Worm (Caenorhabditis elegans) whole organism, midembryonic: ENCODE data around the gene sdz-8.

Experiments
- T22C8.4 ChIP-seq: fragments of 200-800 bp; sonication (Bioruptor generic); IDR thresholded peaks from 2 replicates; pipeline ENCODE4 v1.3.6; 2022; ENCODE audit warnings: missing genetic modification characterization, missing compliant biosample characterization
- cog-1 ChIP-seq: sonication (generic microtip); optimal IDR thresholded peaks from 2 replicates; lab custom pipeline; 2016; ENCODE audit warnings: missing genetic modification characterization, missing compliant biosample characterization
- flt-1 ChIP-seq: fragments of 200-800 bp; sonication (Bioruptor generic); IDR thresholded peaks from 2 replicates; pipeline ENCODE4 v1.3.6; 2022; ENCODE audit warnings: missing genetic modification characterization, missing compliant biosample characterization
- klf-2 ChIP-seq: fragments of 200-800 bp; sonication (Bioruptor generic); conservative IDR thresholded peaks from 2 replicates; pipeline ENCODE4 v1.3.6; 2022; ENCODE audit warnings: missing genetic modification reagents, missing genetic modification characterization, missing compliant biosample characterization
- med-1 ChIP-seq: sonication (generic microtip); optimal IDR thresholded peaks from 2 replicates; lab custom pipeline; 2017; ENCODE audit warnings: missing genetic modification characterization, mild to moderate bottlenecking, missing compliant biosample characterization, antibody characterized with exemption, missing genetic modification reagents; ENCODE audit not compliant: insufficient read depth
- ref-1 ChIP-seq: fragments of 200-800 bp; sonication (Bioruptor generic); conservative IDR thresholded peaks from 2 replicates; pipeline ENCODE4 v1.3.6; 2022; ENCODE audit warnings: missing genetic modification reagents, missing genetic modification characterization, missing compliant biosample characterization
- tab-1 ChIP-seq: fragments of 200-800 bp; sonication (Bioruptor generic); IDR thresholded peaks from 2 replicates; pipeline ENCODE4 v1.3.6; 2022; ENCODE audit warnings: missing genetic modification characterization, missing compliant biosample characterization
- ztf-23 ChIP-seq: fragments of 200-800 bp; sonication (Bioruptor generic); IDR thresholded peaks from 2 replicates; pipeline ENCODE4 v1.3.6; 2022; ENCODE audit warnings: missing genetic modification reagents, missing genetic modification characterization, missing compliant biosample characterization
- ztf-29 ChIP-seq: fragments of 200-800 bp; sonication (Bioruptor generic); IDR thresholded peaks from 2 replicates; pipeline ENCODE4 v1.3.6; 2022; ENCODE audit warnings: missing genetic modification reagents, missing genetic modification characterization, missing compliant biosample characterization

The sdz-8 gene

DNA sequence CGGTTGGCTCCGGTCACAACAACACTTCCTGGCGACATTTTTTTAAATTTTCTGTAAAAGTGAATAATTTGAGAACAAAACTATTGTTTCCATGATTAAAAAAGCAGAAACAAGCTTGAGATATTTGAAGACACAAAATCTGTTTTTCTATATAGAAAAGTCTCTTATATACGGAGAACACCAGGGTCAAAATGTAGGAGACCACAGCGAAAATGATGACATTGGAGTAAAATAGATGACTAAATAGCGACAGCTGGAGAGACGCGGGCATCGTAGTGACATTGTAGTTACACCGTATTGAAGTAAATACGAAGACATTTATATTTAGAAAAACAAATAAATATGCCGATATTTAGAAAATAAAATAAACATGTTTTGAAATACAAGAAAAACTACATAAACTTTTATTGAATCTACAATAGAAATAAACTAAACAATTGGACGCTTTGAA is at the start of gene sdz-8:
TSS of gene sdz-8 (minus strand) at position 51 of the 451 bp plus-strand sequence.
- TF ChIP-seq ztf-23: no peak
- TF ChIP-seq cog-1: no peak

DNA sequence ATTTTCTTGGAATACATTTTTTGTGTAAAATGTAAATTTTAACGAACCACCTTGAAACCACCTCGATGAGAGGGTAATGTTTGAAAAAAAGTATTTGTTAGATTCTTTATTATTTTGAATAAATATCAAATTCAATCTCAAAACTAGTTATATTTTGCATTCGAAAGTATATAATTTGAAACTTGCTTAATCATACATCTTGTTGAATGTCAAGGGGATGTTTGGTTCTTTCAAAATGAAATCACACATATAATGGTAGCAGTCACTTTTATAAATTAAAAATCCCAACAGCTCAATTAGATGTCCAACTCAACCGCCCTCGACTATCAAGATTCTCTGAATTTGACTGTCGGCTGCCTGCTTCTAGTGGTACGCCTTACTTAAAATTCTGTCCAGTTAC is 48.6 kb upstream of the sdz-8 start, which contains the start of gene srx-87:
TSS of gene srx-87 (plus strand) at position 301 of the 400 bp plus-strand sequence.
- no peak for TF ChIP-seq ref-1 (GFP tag; lab: Robert Waterston, UW)
- no peak for TF ChIP-seq med-1 (GFP tag; lab: Kevin White, UChicago)
- TF ChIP-seq klf-2 (GFP tag; lab: Robert Waterston, UW): no peak

DNA sequence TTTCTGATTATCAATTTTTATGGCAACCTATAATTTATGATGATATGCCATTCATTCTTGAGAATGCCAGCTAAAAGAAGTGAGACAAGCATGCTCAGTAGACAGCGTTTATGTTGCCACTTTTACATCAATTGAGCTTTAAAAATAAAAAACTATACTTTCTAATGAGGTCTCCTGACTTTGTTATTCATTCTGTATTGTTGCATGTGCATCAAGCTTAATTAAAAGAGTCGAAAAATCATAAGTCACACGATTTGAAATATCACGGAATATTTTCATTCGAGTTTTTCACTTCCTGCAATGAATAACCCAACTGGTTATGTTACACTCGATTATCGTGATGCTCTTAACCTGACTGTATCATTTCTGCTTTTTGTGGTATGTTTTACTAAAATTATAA is 46.7 kb upstream of the sdz-8 start, which contains the start of gene srx-86:
TSS of gene srx-86 (plus strand) at position 301 of the 400 bp plus-strand sequence.
- TF ChIP-seq ztf-29 (no peak), klf-2 (GFP tag; lab: Robert Waterston, UW) (no peak), ztf-23 (no peak)

DNA sequence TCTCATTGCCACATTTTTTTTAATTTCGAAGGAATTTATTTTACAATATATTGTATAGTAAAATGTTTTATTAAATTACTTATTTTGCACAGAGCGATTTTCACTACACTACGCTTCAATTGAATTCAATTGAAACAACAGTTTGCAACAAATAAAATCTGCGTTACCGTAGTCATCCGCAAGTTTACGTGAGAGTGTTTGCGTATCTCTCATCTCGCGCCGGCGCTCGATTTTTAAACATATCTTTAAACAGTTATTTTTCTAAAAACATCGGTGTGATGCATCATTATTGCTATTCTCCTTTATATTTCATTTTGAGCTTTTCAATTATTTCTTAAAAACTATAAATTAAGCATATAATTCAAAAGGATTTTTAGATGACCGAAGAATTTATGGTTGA is 38.3 kb upstream of the sdz-8 start, which contains the start of gene duo-1:
TSS of gene duo-1 (plus strand) at position 371 of the 400 bp plus-strand sequence.
- no peak for TF ChIP-seq klf-2 (GFP tag; lab: Robert Waterston, UW)
- no peak for TF ChIP-seq ztf-29
- no peak for TF ChIP-seq T22C8.4 (GFP tag; lab: Robert Waterston, UW)
- no peak for TF ChIP-seq flt-1 (GFP tag; lab: Robert Waterston, UW)
- TF ChIP-seq ztf-23: no peak
- TF ChIP-seq tab-1: no peak
- no peak for TF ChIP-seq ref-1 (GFP tag; lab: Robert Waterston, UW)
- no peak for TF ChIP-seq cog-1
- TF ChIP-seq med-1 (GFP tag; lab: Kevin White, UChicago): no peak

DNA sequence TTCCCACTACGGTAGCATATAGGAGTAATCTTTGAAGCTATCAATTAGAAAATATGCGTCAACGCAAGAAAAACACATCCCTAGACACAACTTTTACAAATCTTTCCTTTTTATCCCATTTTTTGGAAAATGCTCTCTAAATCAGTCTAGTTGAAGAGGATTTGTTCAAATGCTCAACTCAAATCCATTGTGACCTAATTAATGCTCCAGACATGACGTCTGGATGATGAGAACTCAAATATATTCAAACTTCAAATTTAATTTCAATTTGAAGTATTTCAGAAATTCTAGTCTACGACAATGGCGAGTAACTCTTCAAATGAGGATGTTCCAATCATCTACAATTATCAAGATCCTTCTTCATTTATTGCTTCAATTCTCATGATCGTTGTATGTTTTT is 36.4 kb upstream of the sdz-8 start, which contains the start of gene srx-85:
TSS of gene srx-85 (plus strand) at position 301 of the 400 bp plus-strand sequence.
- TF ChIP-seq ref-1 (GFP tag; lab: Robert Waterston, UW): no peak
- TF ChIP-seq cog-1: no peak

DNA sequence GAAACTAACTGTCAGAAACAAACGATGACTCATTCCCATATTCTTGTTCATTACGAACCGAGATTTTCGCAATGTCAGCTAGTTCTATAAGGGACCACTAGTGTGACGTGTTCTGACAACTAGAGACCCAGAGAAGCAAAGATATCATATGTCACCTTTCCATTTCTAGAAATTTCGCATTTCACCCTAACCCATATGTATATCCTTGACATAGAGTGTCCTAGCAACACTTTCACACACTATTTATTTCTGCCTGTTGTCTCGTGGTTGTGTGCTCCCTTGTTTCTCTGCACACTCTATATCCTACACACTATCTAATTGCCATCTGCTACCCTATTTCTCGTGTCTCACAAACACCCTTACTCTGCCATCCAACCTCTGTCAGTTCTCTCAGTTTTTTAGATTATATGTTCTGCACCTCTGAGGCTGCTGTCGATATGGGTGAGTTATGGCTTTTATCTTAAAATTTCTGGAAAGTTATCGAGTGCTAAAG is 33.0 kb upstream of the sdz-8 start, which contains the start of the genes F38B7.17 and F38B7.3:
TSS of gene F38B7.17 (minus strand) at position 51 of the 493 bp plus-strand sequence.
TSS of gene F38B7.3 (plus strand) at position 194 of the 493 bp plus-strand sequence.
- TF ChIP-seq klf-2 (GFP tag; lab: Robert Waterston, UW) (no peak), tab-1 (no peak), ref-1 (GFP tag; lab: Robert Waterston, UW) (no peak), flt-1 (GFP tag; lab: Robert Waterston, UW) (no peak), ztf-23 (no peak)

DNA sequence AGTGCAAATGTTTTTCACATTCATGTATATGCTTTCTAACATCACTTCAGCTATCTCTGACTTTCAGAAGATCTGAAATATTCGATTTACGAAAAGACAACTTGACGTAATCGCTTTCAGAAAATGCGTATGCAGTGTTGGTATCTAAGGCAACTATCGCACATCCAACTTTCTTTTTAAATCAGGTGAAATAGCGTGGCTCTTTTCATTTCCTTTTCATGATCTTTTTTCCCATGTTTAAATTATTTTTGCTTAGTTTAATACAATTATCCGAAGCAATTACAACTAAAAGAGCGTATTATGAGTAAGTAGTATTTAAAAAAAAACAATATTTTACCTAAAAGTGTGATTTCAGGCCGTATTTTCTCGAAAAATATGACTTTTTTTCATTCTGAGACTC is 30.8 kb upstream of the sdz-8 start, which contains the start of gene F38B7.11:
TSS of gene F38B7.11 (plus strand) at position 301 of the 400 bp plus-strand sequence.
- TF ChIP-seq tab-1: no peak
- no peak for TF ChIP-seq flt-1 (GFP tag; lab: Robert Waterston, UW)
- TF ChIP-seq med-1 (GFP tag; lab: Kevin White, UChicago): no peak
- no peak for TF ChIP-seq ztf-23
- no peak for TF ChIP-seq ref-1 (GFP tag; lab: Robert Waterston, UW)
- TF ChIP-seq ztf-29: no peak
- TF ChIP-seq cog-1: no peak
- TF ChIP-seq T22C8.4 (GFP tag; lab: Robert Waterston, UW): no peak
- no peak for TF ChIP-seq klf-2 (GFP tag; lab: Robert Waterston, UW)

DNA sequence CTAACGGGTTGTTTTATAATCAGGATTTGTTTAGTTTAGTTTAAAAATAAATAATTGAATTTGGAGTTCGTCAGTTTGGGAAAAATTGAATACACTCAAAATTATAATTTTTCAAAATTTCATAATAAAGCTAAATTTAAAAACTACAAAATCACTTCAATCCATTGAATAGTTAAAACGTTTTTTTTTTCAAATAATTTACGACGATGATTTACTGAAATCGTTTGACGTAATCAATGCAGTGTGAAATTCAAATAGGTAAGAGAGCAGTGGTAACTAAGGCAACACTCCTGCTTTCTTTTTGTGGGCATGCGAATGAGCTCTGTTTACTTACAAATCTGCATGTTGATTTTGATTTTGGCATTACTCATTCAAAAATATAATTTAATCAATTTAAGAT is 29.2 kb upstream of the sdz-8 start, which contains the start of gene F38B7.10:
TSS of gene F38B7.10 (plus strand) at position 301 of the 400 bp plus-strand sequence.
- TF ChIP-seq T22C8.4 (GFP tag; lab: Robert Waterston, UW) (no peak), ztf-23 (no peak), tab-1 (no peak), ref-1 (GFP tag; lab: Robert Waterston, UW) (no peak), ztf-29 (no peak), flt-1 (GFP tag; lab: Robert Waterston, UW) (no peak), med-1 (GFP tag; lab: Kevin White, UChicago) (no peak), cog-1 (no peak), klf-2 (GFP tag; lab: Robert Waterston, UW) (no peak)

DNA sequence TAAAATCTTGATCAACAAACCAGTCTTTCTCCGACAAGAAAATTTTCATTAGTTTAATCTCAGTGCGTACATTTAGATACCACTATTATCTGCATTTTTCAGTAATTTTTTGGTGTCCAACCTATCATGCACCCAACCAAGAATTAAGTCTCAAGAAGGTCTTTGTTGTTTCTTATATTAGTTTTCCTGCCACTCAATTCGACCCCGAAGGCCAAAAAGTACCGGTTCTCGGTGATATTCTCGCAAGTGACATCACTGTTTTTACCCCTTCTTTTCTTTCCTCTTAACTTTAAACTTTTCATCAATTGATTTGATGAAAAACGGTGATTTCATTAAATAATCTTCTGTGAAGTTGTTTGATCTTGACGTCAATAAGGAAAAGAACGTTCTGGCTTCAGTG is 27.6 kb upstream of the sdz-8 start, which contains the start of gene F38B7.2:
TSS of gene F38B7.2 (plus strand) at position 400 of the 400 bp plus-strand sequence.
- no peak for TF ChIP-seq ztf-23
- no peak for TF ChIP-seq T22C8.4 (GFP tag; lab: Robert Waterston, UW)
- no peak for TF ChIP-seq ztf-29
- TF ChIP-seq klf-2 (GFP tag; lab: Robert Waterston, UW): no peak
- no peak for TF ChIP-seq flt-1 (GFP tag; lab: Robert Waterston, UW)
- no peak for TF ChIP-seq tab-1
- no peak for TF ChIP-seq ref-1 (GFP tag; lab: Robert Waterston, UW)
- TF ChIP-seq cog-1: no peak
- no peak for TF ChIP-seq med-1 (GFP tag; lab: Kevin White, UChicago)

DNA sequence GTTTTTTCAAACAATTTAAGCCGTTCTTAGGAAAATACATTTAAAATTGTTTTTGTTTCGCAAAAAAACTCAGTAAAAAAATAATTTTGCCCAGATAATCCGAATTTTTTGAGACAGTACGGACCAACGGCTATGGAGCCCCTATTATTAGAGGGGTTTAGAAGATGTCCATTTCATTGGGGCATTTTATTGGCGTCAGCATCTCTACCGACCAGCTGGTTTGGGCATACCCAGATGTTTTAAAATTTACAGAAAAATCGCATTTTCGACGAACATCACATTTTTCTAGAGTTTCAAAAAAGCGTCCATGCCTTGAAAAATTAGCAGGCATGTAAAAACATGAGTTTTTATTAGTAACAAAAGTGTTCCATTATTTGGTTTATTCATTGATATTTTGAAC is 25.3 kb upstream of the sdz-8 start:
- TF ChIP-seq T22C8.4 (GFP tag; lab: Robert Waterston, UW) (no peak), tab-1 (no peak), flt-1 (GFP tag; lab: Robert Waterston, UW) (peak; percentile 33; the same call in 1 of the 2 replicates), cog-1 (no peak), ztf-23 (0 out of 2 replicates have a peak, but pooled peaks have one; percentile 29)

DNA sequence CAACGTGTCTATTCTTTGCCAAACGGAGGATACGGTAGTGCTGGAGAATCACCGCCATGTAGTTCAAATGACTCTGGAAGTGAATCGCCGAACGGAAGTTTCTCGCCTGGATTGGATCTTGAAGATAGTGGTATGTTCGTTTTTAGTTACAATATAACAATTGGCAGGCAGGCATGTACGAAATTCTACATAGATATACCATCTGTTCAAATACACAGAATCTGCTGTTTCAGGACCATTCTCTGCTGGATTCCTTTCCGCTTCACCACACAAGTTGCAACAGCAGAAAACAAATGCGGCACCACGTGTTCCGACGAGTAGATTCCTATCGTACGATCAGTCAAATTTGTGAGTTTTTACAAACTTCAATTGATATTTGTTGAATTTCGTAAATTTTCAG is 23.5 kb upstream of the sdz-8 start:
- TF ChIP-seq ztf-23 (no peak), ref-1 (GFP tag; lab: Robert Waterston, UW) (no peak), flt-1 (GFP tag; lab: Robert Waterston, UW) (no peak), cog-1 (no peak), T22C8.4 (GFP tag; lab: Robert Waterston, UW) (no peak), tab-1 (no peak), med-1 (GFP tag; lab: Kevin White, UChicago) (no peak), klf-2 (GFP tag; lab: Robert Waterston, UW) (no peak), ztf-29 (no peak)
